Fruit fly (Drosophila melanogaster): ENCODE data around the gene BI-1.

BI-1 gene

DNA sequence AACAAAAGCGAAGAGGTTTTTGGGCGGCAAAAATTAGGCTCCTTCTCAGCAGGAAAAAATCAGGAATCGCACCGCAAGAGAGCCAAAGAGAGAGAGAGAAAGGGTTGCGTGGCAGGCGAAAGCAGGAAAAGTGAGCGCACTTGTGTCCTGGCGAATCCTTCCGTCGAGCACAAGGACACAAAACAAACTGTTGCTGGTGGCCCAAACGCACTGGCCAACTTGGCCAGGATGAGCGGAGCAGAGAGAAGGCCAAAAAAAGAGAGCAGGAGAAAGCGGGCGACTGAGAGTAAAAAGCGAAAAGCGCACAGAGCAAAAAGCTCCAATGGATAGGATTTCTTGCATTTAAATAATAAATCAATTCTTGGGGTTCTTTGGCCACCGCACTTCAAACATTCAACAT is 23.4 kb downstream of the BI-1 start:
- TF ChIP-seq CG12605 (GFP tag; IDR thresholded peaks at IDR 0.05) (peak; percentile 49; the same call in 1 of the 2 replicates), EcR (GFP tag; optimal IDR thresholded peaks at IDR 0.05) (no peak)

DNA sequence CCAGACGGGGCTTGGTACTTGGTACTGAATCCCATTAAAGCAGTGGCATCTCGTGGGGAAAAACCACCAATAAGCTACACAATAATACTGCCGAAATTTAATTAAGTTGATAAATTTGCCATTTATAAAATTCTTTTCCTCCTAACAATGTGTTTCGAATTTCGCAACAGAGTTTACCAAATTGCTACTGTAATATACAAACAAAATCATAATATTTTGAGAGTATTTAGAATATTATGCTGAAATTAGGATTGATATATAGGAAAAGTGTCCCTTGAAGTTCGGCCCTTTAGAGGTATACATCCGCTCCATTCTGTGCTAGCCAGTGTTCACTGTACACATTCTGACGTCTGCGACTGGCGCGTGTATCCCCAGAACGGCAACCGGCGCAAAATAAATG is 24.1 kb downstream of the BI-1 start:
- no peak for TF ChIP-seq Snoo (tag; optimal IDR thresholded peaks at IDR 0.05)
- no peak for TF ChIP-seq CG14655 (GFP tag; optimal IDR thresholded peaks at IDR 0.05)
- TF ChIP-seq Pif1B (GFP tag; optimal IDR thresholded peaks at IDR 0.05): no peak
- TF ChIP-seq fd96Ca (GFP tag; IDR thresholded peaks at IDR 0.05): 0 out of 3 replicates have a peak, but pooled peaks have one; percentile 30
- peak; percentile 63 for TF ChIP-seq CG8159 (tag; optimal IDR thresholded peaks at IDR 0.05)
- TF ChIP-seq D1 (tag; optimal IDR thresholded peaks at IDR 0.05): no peak
- TF ChIP-seq EcR (GFP tag; optimal IDR thresholded peaks at IDR 0.05): no peak
- TF ChIP-seq CG10348 (GFP tag; IDR thresholded peaks at IDR 0.05): no peak
- TF ChIP-seq gl (tag; optimal IDR thresholded peaks at IDR 0.05): no peak
- TF ChIP-seq CG8301 (tag; optimal IDR thresholded peaks at IDR 0.05): no peak
- TF ChIP-seq CG13204 (GFP tag; optimal IDR thresholded peaks at IDR 0.05): no peak
- TF ChIP-seq CG34367 (tag; optimal IDR thresholded peaks at IDR 0.05): no peak
- no peak for TF ChIP-seq CG32121 (GFP tag; IDR thresholded peaks at IDR 0.05)
- no peak for TF ChIP-seq CG12605 (GFP tag; IDR thresholded peaks at IDR 0.05)
- no peak for TF ChIP-seq CG9948 (tag; optimal IDR thresholded peaks at IDR 0.05)
- no peak for TF ChIP-seq rn (GFP tag; IDR thresholded peaks at IDR 0.05)
- no peak for TF ChIP-seq CG4496 (GFP tag; IDR thresholded peaks at IDR 0.05)
- TF ChIP-seq CG17806 (tag; optimal IDR thresholded peaks at IDR 0.05): peak; percentile 15
- TF ChIP-seq Pif1A (GFP tag; optimal IDR thresholded peaks at IDR 0.05): peak; percentile 15
- TF ChIP-seq CG15710 (tag; optimal IDR thresholded peaks at IDR 0.05): peak; percentile 50
- TF ChIP-seq Ets98B (GFP tag; IDR thresholded peaks at IDR 0.05): no peak

Data from whole organism, pupa.